Worm (Caenorhabditis elegans) whole organism, early embryonic: ENCODE data around the gene swan-2.

Experiments
- B0310.2 ChIP-seq: sonication (generic microtip); optimal IDR thresholded peaks from 2 replicates; lab custom pipeline; 2016; ENCODE audit warnings: mild to moderate bottlenecking, missing genetic modification characterization, missing compliant biosample characterization
- aly-1 ChIP-seq: sonication (generic microtip); optimal IDR thresholded peaks from 2 replicates; lab custom pipeline; 2016; ENCODE audit warnings: missing genetic modification characterization, missing compliant biosample characterization
- ama-1 ChIP-seq: fragments of 150-350 bp; optimal IDR thresholded peaks from 2 replicates; lab custom pipeline; 2014
- ceh-13 ChIP-seq: fragments of 200-800 bp; sonication (Bioruptor generic); optimal IDR thresholded peaks from 2 replicates; lab custom pipeline; 2018; ENCODE audit warnings: mild to moderate bottlenecking, missing genetic modification characterization, missing compliant biosample characterization
- ceh-36 ChIP-seq: sonication (generic microtip); optimal IDR thresholded peaks from 2 replicates; lab custom pipeline; 2016; ENCODE audit warnings: missing genetic modification characterization, inconsistent platforms, missing compliant biosample characterization
- ets-7 ChIP-seq: sonication (generic microtip); optimal IDR thresholded peaks from 2 replicates; lab custom pipeline; 2016; ENCODE audit warnings: missing genotype, missing genetic modification characterization, missing compliant biosample characterization
- flt-1 ChIP-seq: fragments of 200-800 bp; sonication (Bioruptor generic); IDR thresholded peaks from 2 replicates; pipeline ENCODE4 v1.3.6; 2022; ENCODE audit warnings: missing genetic modification characterization, missing compliant biosample characterization
- hmbx-1 ChIP-seq: sonication (generic microtip); optimal IDR thresholded peaks from 2 replicates; lab custom pipeline; 2016; ENCODE audit warnings: mild to moderate bottlenecking, missing genetic modification characterization, missing compliant biosample characterization
- hmg-4 ChIP-seq: fragments of 200-800 bp; sonication (Bioruptor generic); optimal IDR thresholded peaks from 2 replicates; lab custom pipeline; 2018; ENCODE audit warnings: mild to moderate bottlenecking, missing genetic modification characterization, missing compliant biosample characterization
- hnd-1 ChIP-seq: sonication (generic microtip); optimal IDR thresholded peaks from 2 replicates; lab custom pipeline; 2016; ENCODE audit warnings: missing genetic modification characterization, missing compliant biosample characterization
- pes-1 ChIP-seq: fragments of 200-800 bp; sonication (Bioruptor generic); IDR thresholded peaks from 2 replicates; pipeline ENCODE4 v1.3.6; 2022; ENCODE audit warnings: missing genetic modification reagents, missing genetic modification characterization, missing compliant biosample characterization
- sea-1 ChIP-seq: fragments of 200-800 bp; sonication (Bioruptor generic); conservative IDR thresholded peaks from 2 replicates; pipeline ENCODE4 v1.3.6; 2022; ENCODE audit warnings: missing genetic modification characterization, missing compliant biosample characterization
- tbx-37 ChIP-seq: fragments of 200-800 bp; sonication (Bioruptor generic); conservative IDR thresholded peaks from 2 replicates; pipeline ENCODE4 v1.3.6; 2022; ENCODE audit warnings: missing genetic modification reagents, missing genetic modification characterization, missing compliant biosample characterization
- tra-4 ChIP-seq: sonication (generic microtip); optimal IDR thresholded peaks from 2 replicates; lab custom pipeline; 2017; ENCODE audit warnings: missing genetic modification characterization, missing compliant biosample characterization

ce11 chrV:13775529-13775928 is 28.6 kb downstream of the swan-2 start, which contains the start of gene F53C11.1:
- TF ChIP-seq tra-4 (tag; lab: Kevin White, UChicago) (no peak), ama-1 (no peak), hmbx-1 (tag; lab: Kevin White, UChicago) (no peak), ceh-36 (tag; lab: Kevin White, UChicago) (no peak), B0310.2 (tag; lab: Kevin White, UChicago) (no peak), ceh-13 (GFP tag; lab: Kevin White, UChicago) (no peak), flt-1 (GFP tag; lab: Robert Waterston, UW) (no peak), sea-1 (GFP tag; lab: Robert Waterston, UW) (no peak), hmg-4 (GFP tag; lab: Kevin White, UChicago) (no peak), pes-1 (GFP tag; lab: Robert Waterston, UW) (no peak), tbx-37 (GFP tag; lab: Robert Waterston, UW) (no peak), ets-7 (no peak), aly-1 (tag; lab: Kevin White, UChicago) (no peak), hnd-1 (tag; lab: Kevin White, UChicago) (no peak)
